Worm (Caenorhabditis elegans): Measurements from ENCODE around the gene dyf-4.
A peak's percentile ranks its signal among the peaks of the same experiment; 100 is the strongest.

dyf-4 gene

ce11 chrV:12525526-12525925, at the start of gene dyf-4:
Gene dyf-4 (minus strand): TSS chrV:12525738.
- TF ChIP-seq nhr-25 (tag; optimal IDR thresholded peaks at IDR 0.05): peak; percentile 27
- no peak for TF ChIP-seq egl-5 (tag; optimal IDR thresholded peaks at IDR 0.05)
- TF ChIP-seq tbx-2 (tag; optimal IDR thresholded peaks at IDR 0.05): no peak

- no peak for TF ChIP-seq ceh-28 (tag; optimal IDR thresholded peaks at IDR 0.05)
- TF ChIP-seq nhr-77 (tag; optimal IDR thresholded peaks at IDR 0.05): no peak
- no peak for TF ChIP-seq egl-5 (tag; optimal IDR thresholded peaks at IDR 0.05)
- no peak for TF ChIP-seq aly-2 (tag; optimal IDR thresholded peaks at IDR 0.05)
- no peak for TF ChIP-seq ama-1 (optimal IDR thresholded peaks at IDR 0.05)
- no peak for TF ChIP-seq skn-1 (tag; optimal IDR thresholded peaks at IDR 0.05)
- TF ChIP-seq nfya-1 (tag; optimal IDR thresholded peaks at IDR 0.05; ENCODE audit: insufficient read depth): no peak
- TF ChIP-seq ceh-82 (tag; optimal IDR thresholded peaks at IDR 0.05): no peak
- TF ChIP-seq nhr-25 (tag; optimal IDR thresholded peaks at IDR 0.05): no peak
- TF ChIP-seq elt-3 (tag; optimal IDR thresholded peaks at IDR 0.05): no peak
- TF ChIP-seq unc-62 (GFP tag; optimal IDR thresholded peaks at IDR 0.05): no peak
These were observed 44.7 kb upstream of the dyf-4 start for ce11 chrV:12570271-12570670.

- TF ChIP-seq egl-27 (tag; optimal IDR thresholded peaks at IDR 0.05): no peak
- no peak for TF ChIP-seq lin-15B (tag; optimal IDR thresholded peaks at IDR 0.05)
- TF ChIP-seq fos-1 (tag; optimal IDR thresholded peaks at IDR 0.05): no peak
- no peak for TF ChIP-seq ceh-9 (tag; optimal IDR thresholded peaks at IDR 0.05)
These were observed 42.3 kb upstream of the dyf-4 start, which contains the start of gene E02A10.4 for ce11 chrV:12567850-12568249. Gene E02A10.4 (minus strand): TSS chrV:12567950.

ce11 chrV:12567312-12567711, 41.8 kb upstream of the dyf-4 start:
- TF ChIP-seq nhr-76 (tag; optimal IDR thresholded peaks at IDR 0.05) (no peak), ceh-16 (tag; optimal IDR thresholded peaks at IDR 0.05) (no peak), skn-1 (tag; optimal IDR thresholded peaks at IDR 0.05) (no peak), nhr-43 (tag; optimal IDR thresholded peaks at IDR 0.05; ENCODE audit: poor library complexity, severe bottlenecking) (no peak), hmg-11 (tag; optimal IDR thresholded peaks at IDR 0.05) (no peak), mml-1 (tag; optimal IDR thresholded peaks at IDR 0.05) (no peak), lin-15B (tag; optimal IDR thresholded peaks at IDR 0.05) (no peak), unc-39 (tag; optimal IDR thresholded peaks at IDR 0.05) (no peak), sea-2 (GFP tag; optimal IDR thresholded peaks at IDR 0.05) (no peak), aly-2 (tag; optimal IDR thresholded peaks at IDR 0.05) (no peak), nfya-1 (tag; optimal IDR thresholded peaks at IDR 0.05; ENCODE audit: insufficient read depth) (no peak), fos-1 (tag; optimal IDR thresholded peaks at IDR 0.05) (no peak), lin-39 (tag; optimal IDR thresholded peaks at IDR 0.05) (no peak), nhr-28 (tag; optimal IDR thresholded peaks at IDR 0.05) (no peak), ceh-28 (tag; optimal IDR thresholded peaks at IDR 0.05) (no peak), elt-2 (tag; optimal IDR thresholded peaks at IDR 0.05) (no peak)

- TF ChIP-seq hmg-11 (tag; optimal IDR thresholded peaks at IDR 0.05) (no peak), nhr-76 (tag; optimal IDR thresholded peaks at IDR 0.05) (no peak), fkh-10 (GFP tag; optimal IDR thresholded peaks at IDR 0.05) (no peak), nhr-25 (tag; optimal IDR thresholded peaks at IDR 0.05) (no peak), R02D3.7 (tag; optimal IDR thresholded peaks at IDR 0.05) (no peak), ama-1 (optimal IDR thresholded peaks at IDR 0.05) (no peak), elt-2 (tag; optimal IDR thresholded peaks at IDR 0.05) (no peak), lsy-12 (tag; optimal IDR thresholded peaks at IDR 0.05) (no peak), nhr-77 (tag; optimal IDR thresholded peaks at IDR 0.05) (no peak), pha-4 (tag; optimal IDR thresholded peaks at IDR 0.05) (no peak), nhr-67 (tag; optimal IDR thresholded peaks at IDR 0.05) (no peak), ceh-82 (tag; optimal IDR thresholded peaks at IDR 0.05) (no peak), tbx-2 (tag; optimal IDR thresholded peaks at IDR 0.05) (no peak)
These were observed 39.4 kb upstream of the dyf-4 start for ce11 chrV:12564902-12565301.

ce11 chrV:12563187-12563586, 37.6 kb upstream of the dyf-4 start, which contains the start of gene mrps-5:
Gene mrps-5 (plus strand): TSS chrV:12563487.
- TF ChIP-seq mml-1 (tag; optimal IDR thresholded peaks at IDR 0.05): no peak
- no peak for TF ChIP-seq lin-39 (tag; optimal IDR thresholded peaks at IDR 0.05)
- no peak for TF ChIP-seq egl-5 (tag; optimal IDR thresholded peaks at IDR 0.05)
- no peak for TF ChIP-seq ama-1 (optimal IDR thresholded peaks at IDR 0.05)
- no peak for TF ChIP-seq unc-62 (GFP tag; optimal IDR thresholded peaks at IDR 0.05)
- TF ChIP-seq aly-2 (tag; optimal IDR thresholded peaks at IDR 0.05): no peak
- no peak for TF ChIP-seq ceh-16 (tag; optimal IDR thresholded peaks at IDR 0.05)
- TF ChIP-seq elt-3 (tag; optimal IDR thresholded peaks at IDR 0.05): no peak
- no peak for TF ChIP-seq egl-27 (tag; optimal IDR thresholded peaks at IDR 0.05)
- TF ChIP-seq eor-1 (tag; optimal IDR thresholded peaks at IDR 0.05): no peak
- TF ChIP-seq nhr-76 (tag; optimal IDR thresholded peaks at IDR 0.05): no peak
- TF ChIP-seq ZK546.5 (tag; optimal IDR thresholded peaks at IDR 0.05): no peak
- no peak for TF ChIP-seq pha-4 (tag; optimal IDR thresholded peaks at IDR 0.05)
